Worm (Caenorhabditis elegans) whole organism, midembryonic: ENCODE results near the gene miz-1.

Experiments
- T22C8.4 ChIP-seq: fragments of 200-800 bp; sonication (Bioruptor generic); IDR thresholded peaks from 2 replicates; pipeline ENCODE4 v1.3.6; 2022; ENCODE audit warnings: missing genetic modification characterization, missing compliant biosample characterization
- cog-1 ChIP-seq: sonication (generic microtip); optimal IDR thresholded peaks from 2 replicates; lab custom pipeline; 2016; ENCODE audit warnings: missing genetic modification characterization, missing compliant biosample characterization
- flt-1 ChIP-seq: fragments of 200-800 bp; sonication (Bioruptor generic); IDR thresholded peaks from 2 replicates; pipeline ENCODE4 v1.3.6; 2022; ENCODE audit warnings: missing genetic modification characterization, missing compliant biosample characterization
- klf-2 ChIP-seq: fragments of 200-800 bp; sonication (Bioruptor generic); conservative IDR thresholded peaks from 2 replicates; pipeline ENCODE4 v1.3.6; 2022; ENCODE audit warnings: missing genetic modification reagents, missing genetic modification characterization, missing compliant biosample characterization
- med-1 ChIP-seq: sonication (generic microtip); optimal IDR thresholded peaks from 2 replicates; lab custom pipeline; 2017; ENCODE audit warnings: missing genetic modification characterization, mild to moderate bottlenecking, missing compliant biosample characterization, antibody characterized with exemption, missing genetic modification reagents; ENCODE audit not compliant: insufficient read depth
- ref-1 ChIP-seq: fragments of 200-800 bp; sonication (Bioruptor generic); conservative IDR thresholded peaks from 2 replicates; pipeline ENCODE4 v1.3.6; 2022; ENCODE audit warnings: missing genetic modification reagents, missing genetic modification characterization, missing compliant biosample characterization
- tab-1 ChIP-seq: fragments of 200-800 bp; sonication (Bioruptor generic); IDR thresholded peaks from 2 replicates; pipeline ENCODE4 v1.3.6; 2022; ENCODE audit warnings: missing genetic modification characterization, missing compliant biosample characterization
- ztf-23 ChIP-seq: fragments of 200-800 bp; sonication (Bioruptor generic); IDR thresholded peaks from 2 replicates; pipeline ENCODE4 v1.3.6; 2022; ENCODE audit warnings: missing genetic modification reagents, missing genetic modification characterization, missing compliant biosample characterization
- ztf-29 ChIP-seq: fragments of 200-800 bp; sonication (Bioruptor generic); IDR thresholded peaks from 2 replicates; pipeline ENCODE4 v1.3.6; 2022; ENCODE audit warnings: missing genetic modification reagents, missing genetic modification characterization, missing compliant biosample characterization

Gene miz-1

ce11 chrIV:10851833-10852232 is 39.6 kb downstream of the miz-1 start, which contains the start of gene T11G6.4:
Gene T11G6.4 (minus strand): TSS chrIV:10851933.
- TF ChIP-seq tab-1 = no peak
- TF ChIP-seq ztf-23 (GFP tag; lab: Robert Waterston, UW) = no peak
- no peak for TF ChIP-seq klf-2 (GFP tag; lab: Robert Waterston, UW)
- no peak for TF ChIP-seq T22C8.4 (GFP tag; lab: Robert Waterston, UW)

DNA sequence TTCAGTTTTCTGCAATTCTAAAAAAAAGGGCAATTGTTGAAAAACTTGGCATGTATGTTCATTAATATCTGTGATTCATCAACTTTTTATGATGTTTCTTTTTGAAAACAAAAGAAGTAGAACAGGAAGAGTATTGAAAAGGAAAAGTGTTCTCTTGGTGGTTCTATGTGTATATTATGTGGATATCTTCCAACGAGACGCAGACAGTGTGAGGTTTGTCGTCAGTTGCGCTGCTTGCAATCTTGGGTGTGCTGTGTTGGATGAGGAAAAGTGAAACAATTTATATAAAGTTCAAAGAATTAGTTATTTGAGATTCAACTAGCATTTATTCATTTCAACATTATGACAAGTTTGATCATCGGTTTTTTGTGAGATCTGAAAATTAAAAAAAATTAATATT is 40.2 kb downstream of the miz-1 start:
- TF ChIP-seq klf-2 (GFP tag; lab: Robert Waterston, UW) = no peak
- TF ChIP-seq tab-1 = no peak
- TF ChIP-seq flt-1 (GFP tag; lab: Robert Waterston, UW) = no peak
- no peak for TF ChIP-seq ztf-23 (GFP tag; lab: Robert Waterston, UW)
- TF ChIP-seq T22C8.4 (GFP tag; lab: Robert Waterston, UW) = no peak
- no peak for TF ChIP-seq ztf-29 (GFP tag; lab: Robert Waterston, UW)
- TF ChIP-seq med-1 (GFP tag; lab: Kevin White, UChicago) = no peak
- no peak for TF ChIP-seq cog-1 (tag; lab: Kevin White, UChicago)
- no peak for TF ChIP-seq ref-1 (GFP tag; lab: Robert Waterston, UW)

DNA sequence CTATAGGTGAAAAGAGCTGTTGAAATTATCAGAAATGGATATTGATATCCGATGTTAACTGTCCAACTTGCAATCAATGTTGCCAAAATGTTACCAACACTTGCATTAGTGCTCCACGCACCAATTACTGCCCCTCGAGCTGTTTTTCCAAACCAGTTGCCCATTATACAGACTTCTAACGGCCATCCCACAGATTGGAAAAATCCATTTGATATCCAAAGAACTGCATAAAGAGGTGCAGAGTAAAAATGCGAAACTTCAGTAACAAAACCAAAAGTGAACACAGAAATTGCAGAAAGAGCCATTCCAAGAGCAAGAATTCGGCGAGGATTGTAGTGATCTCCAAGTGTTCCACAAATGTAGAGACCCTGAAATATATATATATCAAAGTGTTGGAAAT is 41.8 kb downstream of the miz-1 start:
- TF ChIP-seq ref-1 (GFP tag; lab: Robert Waterston, UW) (no peak), ztf-23 (GFP tag; lab: Robert Waterston, UW) (no peak), cog-1 (tag; lab: Kevin White, UChicago) (no peak), ztf-29 (GFP tag; lab: Robert Waterston, UW) (no peak), flt-1 (GFP tag; lab: Robert Waterston, UW) (no peak), med-1 (GFP tag; lab: Kevin White, UChicago) (no peak), klf-2 (GFP tag; lab: Robert Waterston, UW) (no peak), tab-1 (no peak), T22C8.4 (GFP tag; lab: Robert Waterston, UW) (no peak)

DNA sequence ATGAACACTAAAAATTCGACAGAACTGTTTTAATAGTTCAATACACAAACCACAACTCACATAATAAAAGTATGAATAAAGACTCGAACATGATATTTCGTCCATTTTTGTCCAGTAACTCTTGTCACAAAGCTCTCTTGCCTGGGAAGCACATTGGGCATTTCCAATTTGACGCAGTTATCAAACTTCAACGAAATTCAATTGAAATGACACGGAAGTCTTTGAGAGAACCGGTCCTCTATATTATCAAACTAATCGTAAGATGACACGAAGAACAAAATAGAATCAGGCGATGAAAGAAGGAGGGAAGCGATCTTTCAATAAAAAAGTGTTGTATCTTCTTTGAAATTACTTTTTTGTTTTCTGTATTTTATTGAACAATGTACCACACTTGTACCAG is 42.9 kb downstream of the miz-1 start, which contains the start of gene T11G6.3:
Gene T11G6.3, minus strand, starts transcription at position 189 of the 400 bp plus-strand sequence.
- no peak for TF ChIP-seq ztf-23 (GFP tag; lab: Robert Waterston, UW)

ce11 chrIV:10855946-10856345 is 43.7 kb downstream of the miz-1 start:
- TF ChIP-seq med-1 (GFP tag; lab: Kevin White, UChicago) (no peak), ztf-29 (GFP tag; lab: Robert Waterston, UW) (no peak), tab-1 (no peak), cog-1 (tag; lab: Kevin White, UChicago) (no peak), T22C8.4 (GFP tag; lab: Robert Waterston, UW) (no peak), ref-1 (GFP tag; lab: Robert Waterston, UW) (no peak), klf-2 (GFP tag; lab: Robert Waterston, UW) (no peak)

- TF ChIP-seq cog-1 (tag; lab: Kevin White, UChicago) (no peak), ref-1 (GFP tag; lab: Robert Waterston, UW) (no peak), med-1 (GFP tag; lab: Kevin White, UChicago) (no peak), klf-2 (GFP tag; lab: Robert Waterston, UW) (no peak), tab-1 (no peak), flt-1 (GFP tag; lab: Robert Waterston, UW) (no peak), ztf-29 (GFP tag; lab: Robert Waterston, UW) (no peak), ztf-23 (GFP tag; lab: Robert Waterston, UW) (no peak), T22C8.4 (GFP tag; lab: Robert Waterston, UW) (no peak)
Measured at ce11 chrIV:10858300-10859016, 46.3 kb downstream of the miz-1 start, which contains the start of the genes T11G6.2 and hars-1. Gene T11G6.2 (minus strand): TSS chrIV:10858496. Gene hars-1 (plus strand): TSS chrIV:10858957.

DNA sequence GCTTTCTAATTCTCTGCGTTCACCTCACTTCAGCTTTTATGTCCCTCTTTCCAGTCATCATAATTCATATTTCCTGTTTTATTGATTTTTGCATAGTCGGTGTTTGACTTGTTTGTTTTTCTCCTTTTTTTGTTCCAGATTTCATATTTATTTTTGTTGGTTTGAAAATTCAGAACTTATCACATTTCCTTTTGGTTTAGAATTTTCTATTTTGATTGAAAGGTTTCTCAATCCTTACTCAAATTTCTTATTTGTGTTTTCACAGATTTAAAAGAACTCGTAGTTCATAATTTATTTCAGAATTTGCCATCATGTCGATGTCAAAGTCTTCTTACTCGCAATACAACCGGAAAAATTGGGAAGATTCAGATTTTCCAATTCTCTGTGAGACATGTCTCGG is 48.9 kb downstream of the miz-1 start, which contains the start of gene rbm-22:
Gene rbm-22, plus strand, starts transcription at position 301 of the 400 bp plus-strand sequence.
- TF ChIP-seq cog-1 (tag; lab: Kevin White, UChicago) = no peak
- no peak for TF ChIP-seq tab-1
- TF ChIP-seq T22C8.4 (GFP tag; lab: Robert Waterston, UW) = peak; percentile 56; the same call in 1 of the 2 replicates
- TF ChIP-seq ztf-23 (GFP tag; lab: Robert Waterston, UW) = no peak
- TF ChIP-seq flt-1 (GFP tag; lab: Robert Waterston, UW) = no peak

- no peak for TF ChIP-seq T22C8.4 (GFP tag; lab: Robert Waterston, UW)
- no peak for TF ChIP-seq ztf-29 (GFP tag; lab: Robert Waterston, UW)
- TF ChIP-seq med-1 (GFP tag; lab: Kevin White, UChicago) = no peak
- no peak for TF ChIP-seq ref-1 (GFP tag; lab: Robert Waterston, UW)
- TF ChIP-seq tab-1 = no peak
Measured at ce11 chrIV:10864031-10864430, 51.8 kb downstream of the miz-1 start, which contains the start of gene nish-1. Gene nish-1 (plus strand): TSS chrIV:10864331.

- TF ChIP-seq cog-1 (tag; lab: Kevin White, UChicago) = no peak
- 0 out of 2 replicates have a peak, but pooled peaks have one; percentile 4 for TF ChIP-seq tab-1
- peak; percentile 67; the same call in 1 of the 2 replicates for TF ChIP-seq ztf-29 (GFP tag; lab: Robert Waterston, UW)
- no peak for TF ChIP-seq T22C8.4 (GFP tag; lab: Robert Waterston, UW)
Measured at ce11 chrIV:10867370-10868146, 55.4 kb downstream of the miz-1 start.
